Worm (Caenorhabditis elegans) whole organism, L4 larva: Measurements from ENCODE around the gene zer-1.

ENCODE experiments used
- F26F4.8 ChIP-seq: fragments of 200-800 bp; sonication (Bioruptor generic); conservative IDR thresholded peaks from 2 replicates; pipeline ENCODE4 v1.3.6; 2022; ENCODE audit warnings: missing genetic modification characterization, missing compliant biosample characterization
- F37D6.2 ChIP-seq: sonication (generic microtip); optimal IDR thresholded peaks from 2 replicates; lab custom pipeline; 2016; ENCODE audit warnings: mild to moderate bottlenecking, missing genetic modification characterization, missing compliant biosample characterization
- Y105C5A.15 ChIP-seq: fragments of 200-800 bp; sonication (Bioruptor generic); IDR thresholded peaks from 2 replicates; pipeline ENCODE4 v1.3.6; 2022; ENCODE audit warnings: missing genetic modification characterization, missing compliant biosample characterization
- Y75B8A.6 ChIP-seq: fragments of 200-800 bp; sonication (Bioruptor generic); IDR thresholded peaks from 2 replicates; pipeline ENCODE4 v1.3.6; 2022; ENCODE audit warnings: missing genetic modification reagents, missing genetic modification characterization, missing compliant biosample characterization
- ZK546.5 ChIP-seq, 2 experiments: sonication (generic microtip); optimal IDR thresholded peaks; 2 replicates each; lab custom pipeline; 2017; ENCODE audit warnings: missing biosample characterization in 2 of 2, missing genetic modification characterization in 2 of 2
- aly-2 ChIP-seq: sonication (generic microtip); optimal IDR thresholded peaks from 2 replicates; lab custom pipeline; 2018; ENCODE audit warnings: missing biosample characterization, missing genetic modification characterization
- ama-1 ChIP-seq: fragments of 150-350 bp; optimal IDR thresholded peaks from 2 replicates; lab custom pipeline; 2014; ENCODE audit warnings: inconsistent platforms, mixed read lengths
- arid-1 ChIP-seq: fragments of 200-800 bp; sonication (Bioruptor generic); conservative IDR thresholded peaks from 2 replicates; pipeline ENCODE4 v1.3.6; 2022; ENCODE audit warnings: missing genetic modification reagents, missing genetic modification characterization, missing compliant biosample characterization
- attf-4 ChIP-seq: sonication (generic microtip); optimal IDR thresholded peaks from 3 replicates; lab custom pipeline; 2017; ENCODE audit warnings: missing biosample characterization, missing genetic modification characterization
- ceh-62 ChIP-seq: sonication (generic microtip); optimal IDR thresholded peaks from 2 replicates; lab custom pipeline; 2017; ENCODE audit warnings: missing biosample characterization, missing genetic modification characterization
- ceh-82 ChIP-seq: sonication (generic microtip); optimal IDR thresholded peaks from 2 replicates; lab custom pipeline; 2017; ENCODE audit warnings: missing biosample characterization, missing genetic modification characterization
- ces-1 ChIP-seq: fragments of 150-350 bp; sonication (generic microtip); optimal IDR thresholded peaks from 4 replicates; lab custom pipeline; 2014; ENCODE audit warnings: missing biosample characterization, missing genetic modification reagents, missing genetic modification characterization
- daf-16 ChIP-seq, 3 experiments: sonication (generic microtip); optimal IDR thresholded peaks; 2 replicates each; lab custom pipeline; 2016 to 2017; ENCODE audit warnings: missing genetic modification characterization in 3 of 3, missing genetic modification reagents in 3 of 3, mild to moderate bottlenecking in 2 of 3, missing compliant biosample characterization in 2 of 3, missing biosample characterization in 1 of 3, moderate library complexity in 1 of 3
- daf-19 ChIP-seq: fragments of 200-800 bp; sonication (Bioruptor generic); conservative IDR thresholded peaks from 2 replicates; pipeline ENCODE4 v1.3.6; 2022; ENCODE audit warnings: missing genetic modification characterization, missing compliant biosample characterization
- dmd-8 ChIP-seq: fragments of 200-800 bp; sonication (Bioruptor generic); IDR thresholded peaks from 2 replicates; pipeline ENCODE4 v1.3.6; 2022; ENCODE audit warnings: missing genetic modification characterization, missing compliant biosample characterization
- dmd-9 ChIP-seq: fragments of 200-800 bp; sonication (Bioruptor generic); IDR thresholded peaks from 2 replicates; pipeline ENCODE4 v1.3.6; 2022; ENCODE audit warnings: missing genetic modification reagents, missing genetic modification characterization, missing compliant biosample characterization
- dpl-1 ChIP-seq: fragments of 150-350 bp; optimal IDR thresholded peaks from 2 replicates; lab custom pipeline; 2014; ENCODE audit warnings: missing biosample characterization, missing genetic modification reagents, missing genetic modification characterization
- duxl-1 ChIP-seq: sonication (generic microtip); optimal IDR thresholded peaks from 2 replicates; lab custom pipeline; 2016; ENCODE audit warnings: mild to moderate bottlenecking, missing genetic modification characterization, moderate library complexity, missing compliant biosample characterization; ENCODE audit not compliant: poor library complexity
- egl-27 ChIP-seq: sonication (generic microtip); optimal IDR thresholded peaks from 3 replicates; lab custom pipeline; 2017; ENCODE audit warnings: missing biosample characterization, missing genetic modification reagents, missing genetic modification characterization
- fkh-10 ChIP-seq: fragments of 150-350 bp; optimal IDR thresholded peaks from 2 replicates; lab custom pipeline; 2014; ENCODE audit warnings: missing biosample characterization, missing genetic modification reagents, missing genetic modification characterization
- hif-1 ChIP-seq, 2 experiments: sonication (generic microtip); optimal IDR thresholded peaks; 2 replicates each; lab custom pipeline; 2016 to 2017; ENCODE audit warnings: missing compliant biosample characterization in 2 of 2, missing genetic modification characterization in 2 of 2, missing genetic modification reagents in 2 of 2, missing genotype in 2 of 2, mild to moderate bottlenecking in 1 of 2
- hlh-11 ChIP-seq: fragments of 200-800 bp; sonication (Bioruptor generic); optimal IDR thresholded peaks from 2 replicates; lab custom pipeline; 2018; ENCODE audit warnings: mild to moderate bottlenecking, missing genetic modification characterization, missing compliant biosample characterization
- lim-7 ChIP-seq: fragments of 200-800 bp; sonication (Bioruptor generic); IDR thresholded peaks from 2 replicates; pipeline ENCODE4 v1.3.6; 2022; ENCODE audit warnings: missing genetic modification characterization, missing compliant biosample characterization
- lin-1 ChIP-seq: fragments of 200-800 bp; sonication (Bioruptor generic); IDR thresholded peaks from 2 replicates; pipeline ENCODE4 v1.3.6; 2022; ENCODE audit warnings: missing genetic modification reagents, missing genetic modification characterization, missing compliant biosample characterization
- lin-13 ChIP-seq: fragments of 150-350 bp; optimal IDR thresholded peaks from 2 replicates; lab custom pipeline; 2014; ENCODE audit warnings: missing biosample characterization, missing genetic modification reagents, missing genetic modification characterization
- lin-29 ChIP-seq: fragments of 200-800 bp; sonication (Bioruptor generic); IDR thresholded peaks from 2 replicates; pipeline ENCODE4 v1.3.6; 2022; ENCODE audit warnings: missing genetic modification reagents, missing genetic modification characterization, missing compliant biosample characterization
- lin-38 ChIP-seq: fragments of 200-800 bp; sonication (Bioruptor generic); IDR thresholded peaks from 2 replicates; pipeline ENCODE4 v1.3.6; 2022; ENCODE audit warnings: missing genetic modification reagents, missing genetic modification characterization, missing compliant biosample characterization
- lsy-2 ChIP-seq, 2 experiments: fragments of 150-350 bp in 1 of 2; sonication (generic microtip) in 1 of 2; optimal IDR thresholded peaks; 2 replicates each; lab custom pipeline; 2014 to 2017; ENCODE audit warnings: missing biosample characterization in 2 of 2, missing genetic modification characterization in 2 of 2
- madf-9 ChIP-seq: fragments of 200-800 bp; sonication (Bioruptor generic); conservative IDR thresholded peaks from 2 replicates; pipeline ENCODE4 v1.3.6; 2022; ENCODE audit warnings: missing genetic modification reagents, missing genetic modification characterization, missing compliant biosample characterization
- mep-1 ChIP-seq: fragments of 150-350 bp; sonication (generic microtip); optimal IDR thresholded peaks from 3 replicates; lab custom pipeline; 2014; ENCODE audit warnings: missing biosample characterization, missing genetic modification characterization
- mxl-3 ChIP-seq: fragments of 200-800 bp; sonication (Bioruptor generic); optimal IDR thresholded peaks from 2 replicates; lab custom pipeline; 2018; ENCODE audit warnings: mild to moderate bottlenecking, missing genetic modification characterization, missing compliant biosample characterization
- nhr-11 ChIP-seq: fragments of 150-350 bp; optimal IDR thresholded peaks from 2 replicates; lab custom pipeline; 2014; ENCODE audit warnings: missing biosample characterization, missing genetic modification characterization
- nhr-111 ChIP-seq: fragments of 200-800 bp; sonication (Bioruptor generic); optimal IDR thresholded peaks from 2 replicates; lab custom pipeline; 2018; ENCODE audit warnings: mild to moderate bottlenecking, missing genetic modification characterization, missing compliant biosample characterization
- nhr-25 ChIP-seq: sonication (generic microtip); optimal IDR thresholded peaks from 2 replicates; lab custom pipeline; 2017; ENCODE audit warnings: missing genetic modification characterization, mild to moderate bottlenecking, missing compliant biosample characterization, antibody characterized with exemption, moderate library complexity, borderline replicate concordance; ENCODE audit not compliant: insufficient read depth
- nhr-28 ChIP-seq: fragments of 150-350 bp; optimal IDR thresholded peaks from 2 replicates; lab custom pipeline; 2014; ENCODE audit warnings: missing biosample characterization, missing genetic modification characterization
- nhr-48 ChIP-seq: sonication (generic microtip); optimal IDR thresholded peaks from 2 replicates; lab custom pipeline; 2016; ENCODE audit warnings: mild to moderate bottlenecking, missing genetic modification characterization, missing compliant biosample characterization
- nhr-6 ChIP-seq: fragments of 150-350 bp; optimal IDR thresholded peaks from 2 replicates; lab custom pipeline; 2014; ENCODE audit warnings: missing biosample characterization, missing genetic modification characterization
- nhr-76 ChIP-seq: fragments of 150-350 bp; optimal IDR thresholded peaks from 2 replicates; lab custom pipeline; 2014; ENCODE audit warnings: missing biosample characterization, missing genetic modification characterization
- nhr-77 ChIP-seq: fragments of 150-350 bp; optimal IDR thresholded peaks from 2 replicates; lab custom pipeline; 2014; ENCODE audit warnings: missing biosample characterization, missing genetic modification characterization
- php-3 ChIP-seq: fragments of 200-800 bp; sonication (Bioruptor generic); IDR thresholded peaks from 2 replicates; pipeline ENCODE4 v1.3.6; 2022; ENCODE audit warnings: missing genetic modification reagents, missing genetic modification characterization, missing compliant biosample characterization
- pqm-1 ChIP-seq: sonication (generic microtip); optimal IDR thresholded peaks from 2 replicates; lab custom pipeline; 2017; ENCODE audit warnings: missing biosample characterization, missing genetic modification characterization
- rbr-2 ChIP-seq: sonication (generic microtip); optimal IDR thresholded peaks from 2 replicates; lab custom pipeline; 2016; ENCODE audit warnings: missing genotype, missing genetic modification characterization, missing compliant biosample characterization
- set-16 ChIP-seq: fragments of 200-800 bp; sonication (Bioruptor generic); IDR thresholded peaks from 2 replicates; pipeline ENCODE4 v1.3.6; 2022; ENCODE audit warnings: missing genetic modification reagents, missing genetic modification characterization, missing compliant biosample characterization
- snpc-1.2 ChIP-seq: fragments of 200-800 bp; sonication (Bioruptor generic); IDR thresholded peaks from 2 replicates; pipeline ENCODE4 v1.3.6; 2022; ENCODE audit warnings: missing genetic modification reagents, missing genetic modification characterization, missing compliant biosample characterization
- snpc-4 ChIP-seq: fragments of 150-350 bp; optimal IDR thresholded peaks from 2 replicates; lab custom pipeline; 2014; ENCODE audit warnings: missing biosample characterization, missing genetic modification characterization
- tag-97 ChIP-seq: fragments of 200-800 bp; sonication (Bioruptor generic); IDR thresholded peaks from 2 replicates; pipeline ENCODE4 v1.3.6; 2022; ENCODE audit warnings: missing genetic modification characterization, missing compliant biosample characterization
- vab-7 ChIP-seq: fragments of 200-800 bp; sonication (Bioruptor generic); IDR thresholded peaks from 2 replicates; pipeline ENCODE4 v1.3.6; 2022; ENCODE audit warnings: missing genetic modification reagents, missing genetic modification characterization, missing compliant biosample characterization
- zag-1 ChIP-seq: fragments of 150-350 bp; optimal IDR thresholded peaks from 2 replicates; lab custom pipeline; 2014; ENCODE audit warnings: missing biosample characterization, missing genetic modification characterization
- zfp-2 ChIP-seq: sonication (generic microtip); optimal IDR thresholded peaks from 2 replicates; lab custom pipeline; 2016; ENCODE audit warnings: mild to moderate bottlenecking, missing genetic modification characterization, missing compliant biosample characterization
- zfp-3 ChIP-seq: fragments of 200-800 bp; sonication (Bioruptor generic); conservative IDR thresholded peaks from 2 replicates; pipeline ENCODE4 v1.3.6; 2022; ENCODE audit warnings: missing genetic modification reagents, missing genetic modification characterization, missing compliant biosample characterization
- ztf-11 ChIP-seq: fragments of 150-350 bp; optimal IDR thresholded peaks from 2 replicates; lab custom pipeline; 2014; ENCODE audit warnings: missing biosample characterization, missing genetic modification characterization
- ztf-7 ChIP-seq: fragments of 150-350 bp; optimal IDR thresholded peaks from 2 replicates; lab custom pipeline; 2014; ENCODE audit warnings: missing biosample characterization, missing genetic modification characterization

The zer-1 gene

DNA sequence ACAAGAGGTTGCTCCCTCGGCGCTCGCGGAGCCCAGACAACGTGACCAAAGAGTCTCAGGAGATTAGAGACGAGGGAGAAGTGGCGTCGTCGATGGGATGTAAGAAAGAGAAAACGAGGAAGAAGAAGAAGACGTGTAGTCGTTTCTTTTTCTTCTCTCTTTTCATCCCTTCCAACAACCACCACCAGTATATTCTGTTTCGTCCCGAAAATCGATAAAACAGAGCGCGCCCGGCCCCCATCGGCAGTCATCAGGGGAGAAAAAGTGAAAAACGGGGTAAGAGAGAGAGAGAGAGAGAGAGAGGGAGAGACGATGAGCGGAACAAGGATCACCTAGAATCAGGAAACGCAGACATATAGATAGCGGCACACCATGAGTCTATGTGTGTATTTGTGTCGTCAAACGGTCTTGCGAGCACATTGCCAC is 1.3 kb upstream of the zer-1 start:
- TF ChIP-seq lsy-2 (tag; optimal IDR thresholded peaks at IDR 0.05; lab: Kevin White, UChicago) (peak; percentile 60 to 77), lin-13 (no peak), F37D6.2 (tag; lab: Kevin White, UChicago) (peak; percentile 70), Y75B8A.6 (no peak), nhr-111 (GFP tag; lab: Kevin White, UChicago) (no peak), ztf-7 (tag; lab: Kevin White, UChicago) (peak; percentile 7), ces-1 (GFP tag; lab: Kevin White, UChicago) (no peak), nhr-48 (no peak), daf-16 (GFP tag; optimal IDR thresholded peaks at IDR 0.05; lab: Kevin White, UChicago) (no peak), daf-16 (tag; optimal IDR thresholded peaks at IDR 0.05; lab: Kevin White, UChicago) (peak; percentile 69), nhr-11 (peak; percentile 60), mxl-3 (GFP tag; lab: Kevin White, UChicago) (peak; percentile 88), vab-7 (GFP tag; lab: Robert Waterston, UW) (no peak), Y105C5A.15 (GFP tag; lab: Robert Waterston, UW) (no peak), madf-9 (GFP tag; lab: Robert Waterston, UW) (peak; percentile 51; the same call in 1 of the 2 replicates), dmd-9 (GFP tag; lab: Robert Waterston, UW) (no peak), lin-29 (GFP tag; lab: Robert Waterston, UW) (no peak), arid-1 (0 out of 2 replicates have a peak, but pooled peaks have one; percentile 20), nhr-28 (tag; lab: Kevin White, UChicago) (peak; percentile 65), ceh-82 (tag; lab: Kevin White, UChicago) (no peak), lin-1 (GFP tag; lab: Robert Waterston, UW) (no peak), daf-19 (GFP tag; lab: Robert Waterston, UW) (no peak), egl-27 (tag; lab: Kevin White, UChicago) (no peak), pqm-1 (peak; percentile 11), lim-7 (GFP tag; lab: Robert Waterston, UW) (no peak), ama-1 (lab: Kevin White, UChicago) (peak; percentile 48), lin-38 (GFP tag; lab: Robert Waterston, UW) (peak; percentile 50; the same call in 1 of the 2 replicates), php-3 (GFP tag; lab: Robert Waterston, UW) (0 out of 2 replicates have a peak, but pooled peaks have one; percentile 40), zag-1 (no peak), ZK546.5 (tag; optimal IDR thresholded peaks at IDR 0.05; lab: Kevin White, UChicago) (no peak), tag-97 (GFP tag; lab: Robert Waterston, UW) (no peak), ceh-62 (no peak), hif-1 (tag; optimal IDR thresholded peaks at IDR 0.05; lab: Kevin White, UChicago) (peak in 1 of 2 experiments; percentile 65), mep-1 (tag; lab: Kevin White, UChicago) (peak; percentile 83), aly-2 (tag; lab: Kevin White, UChicago) (no peak), fkh-10 (GFP tag; lab: Kevin White, UChicago) (peak; percentile 92), set-16 (GFP tag; lab: Robert Waterston, UW) (peak; percentile 54), zfp-2 (tag; lab: Kevin White, UChicago) (no peak), duxl-1 (tag; lab: Kevin White, UChicago) (no peak), zfp-3 (no peak), hlh-11 (tag; lab: Kevin White, UChicago) (peak; percentile 80), ztf-11 (tag; lab: Kevin White, UChicago) (no peak), nhr-76 (tag; lab: Kevin White, UChicago) (no peak), nhr-6 (tag; lab: Kevin White, UChicago) (no peak), nhr-77 (tag; lab: Kevin White, UChicago) (no peak), snpc-4 (tag; lab: Kevin White, UChicago) (no peak), nhr-25 (tag; lab: Kevin White, UChicago) (no peak), snpc-1.2 (GFP tag; lab: Robert Waterston, UW) (peak; percentile 48; the same call in 1 of the 2 replicates), dpl-1 (GFP tag; lab: Kevin White, UChicago) (peak; percentile 26), F26F4.8 (GFP tag; lab: Robert Waterston, UW) (no peak), rbr-2 (peak; percentile 88), attf-4 (tag; lab: Kevin White, UChicago) (no peak), dmd-8 (GFP tag; lab: Robert Waterston, UW) (no peak)
